Fruit fly (Drosophila melanogaster) whole organism, embryonic: ENCODE results near the gene RPA3.

Experiments used
- B-H1 ChIP-seq: fragments of 200-800 bp; sonication (Bioruptor generic); IDR thresholded peaks from 3 replicates; pipeline ENCODE4 v1.3.6; 2022; ENCODE audit warnings: missing biosample characterization, missing genetic modification characterization
- C15 ChIP-seq: fragments of 200-800 bp; sonication (Bioruptor generic); IDR thresholded peaks from 3 replicates; pipeline ENCODE4 v1.3.6; 2022; ENCODE audit warnings: missing biosample characterization, missing genetic modification characterization
- CG10366 ChIP-seq: fragments of 200-800 bp; sonication (Bioruptor generic); IDR thresholded peaks from 2 replicates; pipeline ENCODE4 v1.3.6; 2022; ENCODE audit warnings: missing biosample characterization, missing genetic modification characterization
- CG11456 ChIP-seq: fragments of 200-800 bp; sonication (Bioruptor generic); IDR thresholded peaks from 3 replicates; pipeline ENCODE4 v1.3.6; 2022; ENCODE audit warnings: missing biosample characterization, missing genetic modification characterization
- CG11504 ChIP-seq: fragments of 200-800 bp; sonication (Bioruptor generic); optimal IDR thresholded peaks from 3 replicates; lab custom pipeline; 2019; ENCODE audit warnings: missing biosample characterization, mild to moderate bottlenecking, missing genetic modification characterization, moderate library complexity
- CG12299 ChIP-seq: fragments of 200-800 bp; sonication (Bioruptor generic); optimal IDR thresholded peaks from 2 replicates; lab custom pipeline; 2018; ENCODE audit warnings: missing biosample characterization, mild to moderate bottlenecking, missing genetic modification characterization
- CG1233 ChIP-seq: fragments of 200-800 bp; sonication (Bioruptor generic); optimal IDR thresholded peaks from 4 replicates; lab custom pipeline; 2018; ENCODE audit warnings: missing biosample characterization, mild to moderate bottlenecking, missing genetic modification characterization
- CG13424 ChIP-seq: fragments of 200-800 bp; sonication (Bioruptor generic); optimal IDR thresholded peaks from 2 replicates; lab custom pipeline; 2019; ENCODE audit warnings: missing biosample characterization, mild to moderate bottlenecking, missing genetic modification characterization, moderate library complexity
- CG13894 ChIP-seq: fragments of 200-800 bp; sonication (Bioruptor generic); optimal IDR thresholded peaks from 3 replicates; lab custom pipeline; 2018; ENCODE audit warnings: missing biosample characterization, mild to moderate bottlenecking, missing genetic modification characterization, moderate library complexity
- CG15073 ChIP-seq: fragments of 200-800 bp; sonication (Bioruptor generic); optimal IDR thresholded peaks from 2 replicates; lab custom pipeline; 2016; ENCODE audit warnings: missing biosample characterization, missing genetic modification characterization
- CG3065 ChIP-seq: fragments of 200-800 bp; sonication (Bioruptor generic); optimal IDR thresholded peaks from 2 replicates; lab custom pipeline; 2016; ENCODE audit warnings: missing biosample characterization, missing genetic modification characterization
- CG32532 ChIP-seq: fragments of 200-800 bp; sonication (Bioruptor generic); IDR thresholded peaks from 2 replicates; pipeline ENCODE4 v1.3.6; 2022; ENCODE audit warnings: missing biosample characterization, missing genetic modification characterization
- CG3726 ChIP-seq: fragments of 200-800 bp; sonication (Bioruptor generic); IDR thresholded peaks from 3 replicates; pipeline ENCODE4, ENCODE4 v1.3.6; 2022; ENCODE audit warnings: missing biosample characterization, missing genetic modification characterization
- CG3838 ChIP-seq: fragments of 200-800 bp; sonication (Bioruptor generic); optimal IDR thresholded peaks from 3 replicates; lab custom pipeline; 2016; ENCODE audit warnings: missing biosample characterization, missing genetic modification characterization
- CG4328 ChIP-seq: fragments of 200-800 bp; sonication (Bioruptor generic); optimal IDR thresholded peaks from 3 replicates; lab custom pipeline; 2017; ENCODE audit warnings: missing biosample characterization, missing genetic modification reagents, missing genetic modification characterization
- CG4360 ChIP-seq: fragments of 200-800 bp; sonication (Bioruptor generic); IDR thresholded peaks from 2 replicates; pipeline ENCODE4 v1.3.6; 2022; ENCODE audit warnings: missing biosample characterization, missing genetic modification characterization
- CG8765 ChIP-seq: fragments of 200-800 bp; sonication (Bioruptor generic); IDR thresholded peaks from 2 replicates; pipeline ENCODE4 v1.3.6; 2022; ENCODE audit warnings: missing biosample characterization, missing genetic modification characterization
- Eip74EF ChIP-seq, 2 experiments: fragments of 200-800 bp in 1 of 2; fragments of >200 bp in 1 of 2; sonication (Bioruptor generic) in 1 of 2; optimal IDR thresholded peaks; 2 replicates each; lab custom pipeline; 2017 to 2019; ENCODE audit warnings: missing biosample characterization in 2 of 2, missing genetic modification characterization in 2 of 2, mild to moderate bottlenecking in 1 of 2, moderate library complexity in 1 of 2
- Fer1 ChIP-seq: fragments of 200-800 bp; sonication (Bioruptor generic); optimal IDR thresholded peaks from 2 replicates; lab custom pipeline; 2017; ENCODE audit warnings: missing biosample characterization, mild to moderate bottlenecking, missing genetic modification characterization
- Hand ChIP-seq: fragments of 200-800 bp; sonication (Bioruptor generic); optimal IDR thresholded peaks from 2 replicates; lab custom pipeline; 2017; ENCODE audit warnings: mild to moderate bottlenecking, missing biosample characterization, missing genetic modification reagents, missing genetic modification characterization
- Hmr ChIP-seq: fragments of 200-800 bp; sonication (Bioruptor generic); optimal IDR thresholded peaks from 3 replicates; lab custom pipeline; 2017; ENCODE audit warnings: mild to moderate bottlenecking, missing biosample characterization, missing genetic modification reagents, missing genetic modification characterization
- Hr51 ChIP-seq, 2 experiments: fragments of 200-800 bp; sonication (Bioruptor generic); optimal IDR thresholded peaks; 2 replicates in 1 of 2; 3 replicates in 1 of 2; lab custom pipeline; 2016 to 2018; ENCODE audit warnings: missing biosample characterization in 2 of 2, missing genetic modification characterization in 2 of 2, mild to moderate bottlenecking in 1 of 2, moderate library complexity in 1 of 2
- MESR4 ChIP-seq: fragments of 200-800 bp; sonication (Bioruptor generic); optimal IDR thresholded peaks from 2 replicates; lab custom pipeline; 2018; ENCODE audit warnings: missing biosample characterization, mild to moderate bottlenecking, missing genetic modification characterization, moderate library complexity
- Mrtf ChIP-seq: fragments of 200-800 bp; sonication (Bioruptor generic); IDR thresholded peaks from 3 replicates; pipeline ENCODE4 v1.3.6; 2022; ENCODE audit warnings: missing biosample characterization, missing genetic modification characterization
- Nf-YB ChIP-seq: fragments of 200-800 bp; sonication (Bioruptor generic); optimal IDR thresholded peaks from 3 replicates; lab custom pipeline; 2019; ENCODE audit warnings: missing biosample characterization, mild to moderate bottlenecking, missing genetic modification characterization, moderate library complexity
- Oaz ChIP-seq: fragments of 200-800 bp; sonication (Bioruptor generic); IDR thresholded peaks from 2 replicates; pipeline ENCODE4 v1.3.6; 2022; ENCODE audit warnings: missing biosample characterization, missing genetic modification characterization
- Spps ChIP-seq: fragments of 200-800 bp; sonication (Bioruptor generic); optimal IDR thresholded peaks from 2 replicates; lab custom pipeline; 2018; ENCODE audit warnings: missing biosample characterization, mild to moderate bottlenecking, missing genetic modification characterization
- YL-1 ChIP-seq: fragments of 200-800 bp; sonication (Bioruptor generic); optimal IDR thresholded peaks from 3 replicates; lab custom pipeline; 2017; ENCODE audit warnings: missing biosample characterization, mild to moderate bottlenecking, missing genetic modification characterization
- caup ChIP-seq: fragments of 200-800 bp; sonication (Bioruptor generic); optimal IDR thresholded peaks from 3 replicates; lab custom pipeline; 2017; ENCODE audit warnings: missing biosample characterization, mild to moderate bottlenecking, missing genetic modification characterization, moderate library complexity; ENCODE audit not compliant: severe bottlenecking
- chn ChIP-seq: fragments of 200-800 bp; sonication (Bioruptor generic); optimal IDR thresholded peaks from 2 replicates; lab custom pipeline; 2016; ENCODE audit warnings: missing biosample characterization, missing genetic modification characterization
- ci ChIP-seq: fragments of 200-800 bp; sonication (Bioruptor generic); IDR thresholded peaks from 3 replicates; pipeline ENCODE4 v1.3.6; 2022; ENCODE audit warnings: missing biosample characterization, missing genetic modification characterization
- emc ChIP-seq: fragments of 200-800 bp; sonication (Bioruptor generic); optimal IDR thresholded peaks from 2 replicates; lab custom pipeline; 2016; ENCODE audit warnings: missing biosample characterization, missing genetic modification characterization
- fd3F ChIP-seq: fragments of 200-800 bp; sonication (Bioruptor generic); optimal IDR thresholded peaks from 2 replicates; lab custom pipeline; 2018; ENCODE audit warnings: missing biosample characterization, mild to moderate bottlenecking, missing genetic modification characterization, moderate library complexity
- fd96Cb ChIP-seq: fragments of 200-800 bp; sonication (Bioruptor generic); optimal IDR thresholded peaks from 2 replicates; lab custom pipeline; 2018; ENCODE audit warnings: missing biosample characterization, mild to moderate bottlenecking, missing genetic modification characterization, moderate library complexity
- ftz-f1 ChIP-seq: fragments of 200-800 bp; sonication (Bioruptor generic); optimal IDR thresholded peaks from 2 replicates; lab custom pipeline; 2016; ENCODE audit warnings: missing biosample characterization, missing genetic modification characterization
- grau ChIP-seq: fragments of 200-800 bp; optimal IDR thresholded peaks from 3 replicates; lab custom pipeline; 2019; ENCODE audit warnings: missing biosample characterization, mild to moderate bottlenecking, missing genetic modification characterization, moderate library complexity
- gsb-n ChIP-seq: fragments of 200-800 bp; sonication (Bioruptor generic); optimal IDR thresholded peaks from 3 replicates; lab custom pipeline; 2018; ENCODE audit warnings: missing biosample characterization, mild to moderate bottlenecking, missing genetic modification characterization
- gt ChIP-seq: fragments of 200-800 bp; sonication (Bioruptor generic); IDR thresholded peaks from 2 replicates; pipeline ENCODE4 v1.3.6; 2022; ENCODE audit warnings: missing biosample characterization, missing genetic modification characterization
- h ChIP-seq: fragments of >200 bp; optimal IDR thresholded peaks from 2 replicates; lab custom pipeline; 2017
- maf-S ChIP-seq: fragments of 200-800 bp; sonication (Bioruptor generic); optimal IDR thresholded peaks from 2 replicates; lab custom pipeline; 2016; ENCODE audit warnings: missing biosample characterization, missing genetic modification characterization
- nom ChIP-seq: fragments of 200-800 bp; sonication (Bioruptor generic); optimal IDR thresholded peaks from 2 replicates; lab custom pipeline; 2017; ENCODE audit warnings: missing biosample characterization, missing genetic modification characterization, mild to moderate bottlenecking, moderate library complexity, missing genetic modification reagents
- otp ChIP-seq: fragments of 200-800 bp; sonication (Bioruptor generic); IDR thresholded peaks from 3 replicates; pipeline ENCODE4, ENCODE4 v1.3.6; 2022; ENCODE audit warnings: missing biosample characterization, missing genetic modification characterization
- p53 ChIP-seq: fragments of 200-800 bp; sonication (Bioruptor generic); optimal IDR thresholded peaks from 2 replicates; lab custom pipeline; 2016; ENCODE audit warnings: missing biosample characterization, missing genetic modification characterization
- pan ChIP-seq, 4 experiments: fragments of >200 bp in 3 of 4; fragments of 200-800 bp in 1 of 4; sonication (Bioruptor generic) in 1 of 4; optimal IDR thresholded peaks in 3 of 4; IDR thresholded peaks in 1 of 4; 2 replicates each; pipeline versions ENCODE4 v1.3.6 to Lab custom; 2017 to 2022; ENCODE audit warnings: missing biosample characterization in 2 of 4, missing genetic modification characterization in 2 of 4, mixed read lengths in 1 of 4
- slou ChIP-seq: fragments of 200-800 bp; sonication (Bioruptor generic); optimal IDR thresholded peaks from 3 replicates; lab custom pipeline; 2016; ENCODE audit warnings: missing biosample characterization, missing genetic modification characterization
- ssp ChIP-seq: fragments of 200-800 bp; sonication (Bioruptor generic); IDR thresholded peaks from 2 replicates; pipeline ENCODE4 v1.3.6; 2022; ENCODE audit warnings: missing biosample characterization, missing genetic modification characterization
- stc ChIP-seq: fragments of 200-800 bp; sonication (Bioruptor generic); IDR thresholded peaks from 2 replicates; pipeline ENCODE4 v1.3.6; 2022; ENCODE audit warnings: missing biosample characterization, missing genetic modification characterization
- sug ChIP-seq: fragments of 200-800 bp; optimal IDR thresholded peaks from 2 replicates; lab custom pipeline; 2019; ENCODE audit warnings: missing biosample characterization, mild to moderate bottlenecking, missing genetic modification characterization, moderate library complexity
- zen2 ChIP-seq: fragments of 200-800 bp; sonication (Bioruptor generic); IDR thresholded peaks from 3 replicates; pipeline ENCODE4 v1.3.6; 2022; ENCODE audit warnings: missing biosample characterization, missing genetic modification characterization; ENCODE audit not compliant: partially characterized antibody

The RPA3 gene

DNA sequence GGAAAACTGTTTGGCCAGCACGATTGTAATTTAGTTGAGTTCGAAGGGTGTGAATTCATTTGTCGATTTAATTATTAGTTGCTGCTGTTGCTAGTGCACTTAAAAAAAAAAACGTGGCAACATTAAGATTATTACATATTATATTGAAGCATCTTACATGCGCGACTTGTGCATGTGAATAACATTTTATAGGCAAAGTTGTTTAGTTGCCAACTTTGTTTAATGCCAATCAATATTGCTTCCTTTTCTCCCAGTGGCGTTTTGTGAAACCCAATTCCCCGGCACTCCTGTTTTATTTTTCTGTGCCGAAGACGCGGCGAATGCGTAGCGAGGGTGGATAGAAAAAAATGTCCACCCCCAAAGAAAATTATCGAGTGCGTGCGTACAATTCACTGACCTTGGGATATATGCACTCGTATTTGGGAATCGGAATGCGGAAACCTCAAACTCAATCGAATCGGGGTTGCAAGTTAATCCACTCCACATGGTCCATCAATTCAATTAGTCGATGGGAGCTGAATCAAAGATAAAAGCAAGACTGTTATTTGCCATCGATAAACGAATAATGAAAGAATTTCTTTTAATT, 13.4 kb upstream of the RPA3 start (continued):
- TF ChIP-seq CG32532 (GFP tag; lab: Robert Waterston, UW) (peak; percentile 34; the same call in 1 of the 2 replicates), maf-S (GFP tag; lab: Kevin White, UChicago) (peak; percentile 31), caup (GFP tag; lab: Kevin White, UChicago) (no peak), gt (GFP tag; lab: Robert Waterston, UW) (no peak), CG3065 (GFP tag; lab: Kevin White, UChicago) (no peak), zen2 (GFP tag; lab: Robert Waterston, UW) (no peak), YL-1 (no peak), CG13894 (tag; lab: Kevin White, UChicago) (no peak), Eip74EF (GFP tag; optimal IDR thresholded peaks at IDR 0.05; lab: Kevin White, UChicago) (peak in 1 of 2 experiments; percentile 1), Hand (no peak), CG4360 (GFP tag; lab: Robert Waterston, UW) (peak; percentile 51; the same call in 1 of the 2 replicates), stc (GFP tag; lab: Robert Waterston, UW) (no peak), CG11456 (GFP tag; lab: Robert Waterston, UW) (peak; percentile 64; the same call in 1 of the 3 replicates), CG4328 (no peak), slou (GFP tag; lab: Kevin White, UChicago) (peak; percentile 32), ci (GFP tag; lab: Robert Waterston, UW) (peak; percentile 85), p53 (no peak), pan (optimal IDR thresholded peaks at IDR 0.05; lab: Kevin White, UChicago) (no peak), pan (GFP tag; optimal IDR thresholded peaks at IDR 0.05 in 1 of 2, IDR thresholded peaks at IDR 0.05 in 1 of 2) (peak in 1 of 2 experiments; percentile 64), Fer1 (GFP tag; lab: Kevin White, UChicago) (peak; percentile 1), CG15073 (no peak), CG11504 (tag; lab: Kevin White, UChicago) (peak; percentile 66), B-H1 (GFP tag; lab: Robert Waterston, UW) (peak; percentile 23; the same call in 2 of the 3 replicates), CG13424 (tag; lab: Kevin White, UChicago) (peak; percentile 52), CG3726 (0 out of 3 replicates have a peak, but pooled peaks have one; percentile 48), Mrtf (GFP tag; lab: Robert Waterston, UW) (peak; percentile 26; the same call in 1 of the 3 replicates), chn (GFP tag; lab: Kevin White, UChicago) (peak; percentile 72), CG8765 (GFP tag; lab: Robert Waterston, UW) (no peak; the same call in 1 of the 2 replicates), MESR4 (no peak), CG12299 (tag; lab: Kevin White, UChicago) (no peak), CG3838 (GFP tag; lab: Kevin White, UChicago) (no peak), gsb-n (peak; percentile 63), Hr51 (GFP tag; optimal IDR thresholded peaks at IDR 0.05; lab: Kevin White, UChicago) (peak; percentile 2 to 46), ftz-f1 (GFP tag; lab: Kevin White, UChicago) (no peak), Hmr (no peak), fd96Cb (tag; lab: Kevin White, UChicago) (peak; percentile 68), CG10366 (GFP tag; lab: Robert Waterston, UW) (peak; percentile 19; the same call in 1 of the 2 replicates), C15 (no peak), ssp (GFP tag; lab: Robert Waterston, UW) (peak; percentile 23; the same call in 1 of the 2 replicates), emc (GFP tag; lab: Kevin White, UChicago) (no peak), Oaz (GFP tag; lab: Robert Waterston, UW) (no peak), CG1233 (GFP tag; lab: Kevin White, UChicago) (peak; percentile 3), Spps (peak; percentile 67), Nf-YB (GFP tag; lab: Kevin White, UChicago) (peak; percentile 12), nom (GFP tag; lab: Kevin White, UChicago) (no peak), grau (tag; lab: Kevin White, UChicago) (peak; percentile 22), fd3F (GFP tag; lab: Kevin White, UChicago) (no peak), h (lab: Kevin White, UChicago) (no peak), otp (GFP tag; lab: Robert Waterston, UW) (peak; percentile 70; the same call in 2 of the 3 replicates), sug (tag; lab: Kevin White, UChicago) (no peak)
